Fruit fly (Drosophila melanogaster) whole organism, wandering third instar larva: ENCODE results near the gene Pex19.

Experiments used
- GATAd ChIP-seq: sonication (Bioruptor generic); optimal IDR thresholded peaks from 2 replicates; lab custom pipeline; 2016; ENCODE audit warnings: missing biosample characterization, missing genetic modification characterization
- Hnf4 ChIP-seq: fragments of 200-800 bp; sonication (Bioruptor generic); optimal IDR thresholded peaks from 2 replicates; lab custom pipeline; 2016; ENCODE audit warnings: missing biosample characterization, mild to moderate bottlenecking, missing genetic modification characterization
- Hr78 ChIP-seq: fragments of >200 bp; optimal IDR thresholded peaks from 2 replicates; lab custom pipeline; 2017; ENCODE audit warnings: missing biosample characterization, missing genetic modification characterization
- Myc ChIP-seq: fragments of >200 bp; optimal IDR thresholded peaks from 2 replicates; lab custom pipeline; 2017
- OdsH ChIP-seq: fragments of 200-800 bp; sonication (Bioruptor generic); optimal IDR thresholded peaks from 2 replicates; lab custom pipeline; 2016; ENCODE audit warnings: missing biosample characterization, mild to moderate bottlenecking, missing genetic modification characterization
- dl ChIP-seq, 2 experiments: fragments of 175-275, 200-275 bp in 1 of 2; fragments of 200-275 bp in 1 of 2; sonication (Bioruptor generic); optimal IDR thresholded peaks; lab custom pipeline; 2018; ENCODE audit warnings: mild to moderate bottlenecking in 2 of 2, missing biosample characterization in 2 of 2, missing genetic modification characterization in 2 of 2, moderate library complexity in 2 of 2; ENCODE audit not compliant: partially characterized antibody in 2 of 2, insufficient read depth in 1 of 2
- dmrt93B ChIP-seq: fragments of 200-800 bp; sonication (Bioruptor generic); optimal IDR thresholded peaks from 2 replicates; lab custom pipeline; 2018; ENCODE audit warnings: missing biosample characterization, mild to moderate bottlenecking, missing genetic modification characterization
- fru ChIP-seq: fragments of 200-800 bp; sonication (Bioruptor generic); optimal IDR thresholded peaks from 3 replicates; lab custom pipeline; 2016; ENCODE audit warnings: missing biosample characterization, mild to moderate bottlenecking, missing genetic modification characterization
- sage ChIP-seq: fragments of 200-800 bp; sonication (Bioruptor generic); optimal IDR thresholded peaks from 2 replicates; lab custom pipeline; 2016; ENCODE audit warnings: missing biosample characterization, mild to moderate bottlenecking, missing genetic modification characterization
- usp ChIP-seq: fragments of >200 bp; optimal IDR thresholded peaks from 2 replicates; lab custom pipeline; 2017; ENCODE audit warnings: missing biosample characterization, missing genetic modification characterization

- TF ChIP-seq sage (GFP tag; lab: Kevin White, UChicago) (no peak), dl (GFP tag; optimal IDR thresholded peaks at IDR 0.05; lab: Kevin White, UChicago; ENCODE audit: insufficient read depth in 1 of 2, partially characterized antibody in 2 of 2) (peak; percentile 75 to 89), fru (GFP tag; lab: Kevin White, UChicago) (no peak), GATAd (no peak), Hr78 (GFP tag; lab: Kevin White, UChicago) (no peak), dmrt93B (GFP tag; lab: Kevin White, UChicago) (no peak), Myc (lab: Kevin White, UChicago) (peak; percentile 12), OdsH (GFP tag; lab: Kevin White, UChicago) (no peak), usp (GFP tag; lab: Kevin White, UChicago) (no peak), Hnf4 (GFP tag; lab: Kevin White, UChicago) (no peak)
Measured at dm6 chr2L:12055837-12056388, 35.7 kb upstream of the Pex19 start, which contains the start of the genes JhI-21, RpL7-like and CG34164.
